Worm (Caenorhabditis elegans) whole organism, early embryonic: ENCODE data around the gene Y38H6C.9.

Experiments used
- ama-1 ChIP-seq: fragments of 150-350 bp; optimal IDR thresholded peaks from 2 replicates; lab custom pipeline; 2014
- ceh-36 ChIP-seq: sonication (generic microtip); optimal IDR thresholded peaks from 2 replicates; lab custom pipeline; 2016; ENCODE audit warnings: missing genetic modification characterization, inconsistent platforms, missing compliant biosample characterization
- ets-7 ChIP-seq: sonication (generic microtip); optimal IDR thresholded peaks from 2 replicates; lab custom pipeline; 2016; ENCODE audit warnings: missing genotype, missing genetic modification characterization, missing compliant biosample characterization
- hmbx-1 ChIP-seq: sonication (generic microtip); optimal IDR thresholded peaks from 2 replicates; lab custom pipeline; 2016; ENCODE audit warnings: mild to moderate bottlenecking, missing genetic modification characterization, missing compliant biosample characterization
- hmg-4 ChIP-seq: fragments of 200-800 bp; sonication (Bioruptor generic); optimal IDR thresholded peaks from 2 replicates; lab custom pipeline; 2018; ENCODE audit warnings: mild to moderate bottlenecking, missing genetic modification characterization, missing compliant biosample characterization
- hnd-1 ChIP-seq: sonication (generic microtip); optimal IDR thresholded peaks from 2 replicates; lab custom pipeline; 2016; ENCODE audit warnings: missing genetic modification characterization, missing compliant biosample characterization
- pes-1 ChIP-seq: fragments of 200-800 bp; sonication (Bioruptor generic); IDR thresholded peaks from 2 replicates; pipeline ENCODE4 v1.3.6; 2022; ENCODE audit warnings: missing genetic modification reagents, missing genetic modification characterization, missing compliant biosample characterization
- tbx-11 ChIP-seq: fragments of 200-800 bp; sonication (Bioruptor generic); IDR thresholded peaks from 2 replicates; pipeline ENCODE4 v1.3.6; 2022; ENCODE audit warnings: missing genetic modification characterization, missing compliant biosample characterization
- tra-4 ChIP-seq: sonication (generic microtip); optimal IDR thresholded peaks from 2 replicates; lab custom pipeline; 2017; ENCODE audit warnings: missing genetic modification characterization, missing compliant biosample characterization

- TF ChIP-seq ceh-36 (tag; lab: Kevin White, UChicago) (no peak), ama-1 (lab: Kevin White, UChicago) (no peak), hmg-4 (GFP tag; lab: Kevin White, UChicago) (no peak), ets-7 (tag; lab: Kevin White, UChicago) (no peak), tbx-11 (no peak), pes-1 (no peak), hnd-1 (no peak), tra-4 (tag; lab: Kevin White, UChicago) (no peak), hmbx-1 (tag; lab: Kevin White, UChicago) (no peak)
Measured at ce11 chrV:20489102-20489501, 33.0 kb downstream of the Y38H6C.9 start, which contains the start of gene srbc-78.
